Fruit fly (Drosophila melanogaster): ENCODE data around the gene CG8379.

DNA sequence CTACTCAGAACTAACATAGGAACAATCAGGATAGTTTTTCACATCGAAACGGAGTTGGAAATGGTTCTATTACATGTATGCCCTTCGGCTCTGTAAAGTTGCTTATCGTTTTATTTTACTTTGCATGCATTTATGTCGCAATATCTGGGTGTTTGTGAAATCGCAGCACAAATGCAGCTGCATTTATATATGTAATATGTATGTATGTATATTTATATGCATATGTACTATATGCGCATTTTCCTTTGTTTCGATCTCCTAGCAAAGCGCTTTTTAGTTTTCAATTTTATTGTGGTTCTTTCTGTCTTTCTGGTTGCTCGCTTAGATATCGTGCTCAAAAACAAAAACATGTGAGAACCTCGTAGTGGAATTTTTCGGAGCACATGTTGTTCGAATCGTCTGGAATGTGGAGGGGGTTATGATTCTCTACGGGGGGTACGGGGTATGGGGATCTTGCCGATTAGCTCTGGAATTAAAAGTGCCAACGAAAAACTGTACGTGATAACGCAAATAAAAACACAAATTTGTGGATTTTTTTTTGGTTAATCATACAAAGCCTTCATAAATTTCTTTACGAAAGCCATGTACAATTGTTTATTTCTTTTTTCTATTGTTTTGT, 10.1 kb upstream of the CG8379 start:
- no peak for TF ChIP-seq CG32121 (GFP tag; IDR thresholded peaks at IDR 0.05)
- no peak for TF ChIP-seq gl (tag; optimal IDR thresholded peaks at IDR 0.05)
- no peak for TF ChIP-seq CG9948 (tag; optimal IDR thresholded peaks at IDR 0.05)

Data from whole organism, pupa.